Worm (Caenorhabditis elegans): ENCODE results near the gene srd-13.

DNA sequence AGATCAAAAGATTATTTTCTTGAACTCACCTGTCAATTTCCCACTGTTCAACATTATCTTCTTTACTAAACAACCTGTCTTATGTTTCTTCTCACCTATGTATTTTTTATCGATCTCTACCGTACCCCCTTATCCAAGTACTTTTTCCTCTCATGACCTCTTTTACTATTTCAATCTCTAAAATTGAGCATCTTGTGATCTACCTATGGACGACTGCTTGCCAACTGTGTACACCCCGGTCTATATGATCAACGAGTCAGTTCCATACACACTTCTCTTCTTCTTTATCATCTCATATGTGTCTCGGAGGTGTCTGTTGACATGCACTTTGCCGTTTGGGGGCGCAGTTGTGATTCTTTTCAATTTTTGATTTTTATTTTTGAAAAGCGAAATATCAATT is 45.3 kb downstream of the srd-13 start:
- TF ChIP-seq gmeb-2 (tag; optimal IDR thresholded peaks at IDR 0.05) (no peak), unc-55 (GFP tag; optimal IDR thresholded peaks at IDR 0.05) (no peak), fkh-10 (GFP tag; optimal IDR thresholded peaks at IDR 0.05) (no peak)

Data from whole organism, late embryonic.